Fruit fly (Drosophila melanogaster): Measurements from ENCODE around the gene CG5928.

- TF ChIP-seq usp (GFP tag; optimal IDR thresholded peaks at IDR 0.05): no peak
- no peak for TF ChIP-seq EcR (GFP tag; optimal IDR thresholded peaks at IDR 0.05)
- TF ChIP-seq Dll (optimal IDR thresholded peaks at IDR 0.05): no peak
- TF ChIP-seq pan (optimal IDR thresholded peaks at IDR 0.05): no peak
- no peak for TF ChIP-seq CG8478 (optimal IDR thresholded peaks at IDR 0.05)
- TF ChIP-seq psq (optimal IDR thresholded peaks at IDR 0.05): no peak
These were observed 29.8 kb downstream of the CG5928 start for dm6 chrX:6097578-6097977.
